Fruit fly (Drosophila melanogaster) whole organism, pupa: ENCODE data around the gene Cals.

Experiments
- CG10348 ChIP-seq: fragments of 200-800 bp; sonication (Bioruptor generic); IDR thresholded peaks from 2 replicates; pipeline ENCODE4 v1.3.6; 2022; ENCODE audit warnings: missing biosample characterization, missing genetic modification characterization
- CG12605 ChIP-seq: fragments of 200-800 bp; sonication (Bioruptor generic); IDR thresholded peaks from 2 replicates; pipeline ENCODE4 v1.3.6; 2022; ENCODE audit warnings: missing biosample characterization, missing genetic modification characterization
- CG13204 ChIP-seq: fragments of 200-800 bp; sonication (Bioruptor generic); optimal IDR thresholded peaks from 2 replicates; lab custom pipeline; 2018; ENCODE audit warnings: missing biosample characterization, mild to moderate bottlenecking, missing genetic modification characterization, moderate library complexity
- CG14655 ChIP-seq: fragments of 200-800 bp; sonication (Bioruptor generic); optimal IDR thresholded peaks from 3 replicates; lab custom pipeline; 2017; ENCODE audit warnings: mild to moderate bottlenecking, missing biosample characterization, missing genetic modification reagents, missing genetic modification characterization
- CG15710 ChIP-seq: fragments of 200-800 bp; sonication (Bioruptor generic); optimal IDR thresholded peaks from 2 replicates; lab custom pipeline; 2018; ENCODE audit warnings: missing biosample characterization, mild to moderate bottlenecking, missing genetic modification characterization, moderate library complexity
- CG17806 ChIP-seq: fragments of 200-800 bp; sonication (Bioruptor generic); optimal IDR thresholded peaks from 2 replicates; lab custom pipeline; 2018; ENCODE audit warnings: missing biosample characterization, mild to moderate bottlenecking, missing genetic modification characterization, moderate library complexity
- CG32121 ChIP-seq: fragments of 200-800 bp; sonication (Bioruptor generic); IDR thresholded peaks from 2 replicates; pipeline ENCODE4 v1.3.6; 2022; ENCODE audit warnings: missing biosample characterization, missing genetic modification characterization
- CG34367 ChIP-seq: fragments of 200-800 bp; sonication (Bioruptor generic); optimal IDR thresholded peaks from 2 replicates; lab custom pipeline; 2018; ENCODE audit warnings: missing biosample characterization, mild to moderate bottlenecking, missing genetic modification characterization
- CG4496 ChIP-seq: fragments of 200-800 bp; sonication (Bioruptor generic); IDR thresholded peaks from 3 replicates; pipeline ENCODE4 v1.3.6; 2022; ENCODE audit warnings: missing biosample characterization, missing genetic modification characterization
- CG8159 ChIP-seq: fragments of 200-800 bp; sonication (Bioruptor generic); optimal IDR thresholded peaks from 3 replicates; lab custom pipeline; 2018; ENCODE audit warnings: missing biosample characterization, mild to moderate bottlenecking, missing genetic modification characterization, moderate library complexity
- CG8301 ChIP-seq: fragments of 200-800 bp; sonication (Bioruptor generic); optimal IDR thresholded peaks from 2 replicates; lab custom pipeline; 2018; ENCODE audit warnings: missing biosample characterization, mild to moderate bottlenecking, missing genetic modification characterization
- CG9948 ChIP-seq: fragments of 200-800 bp; sonication (Bioruptor generic); optimal IDR thresholded peaks from 2 replicates; lab custom pipeline; 2018; ENCODE audit warnings: missing biosample characterization, mild to moderate bottlenecking, missing genetic modification characterization, moderate library complexity
- D1 ChIP-seq: fragments of 200-800 bp; sonication (Bioruptor generic); optimal IDR thresholded peaks from 2 replicates; lab custom pipeline; 2018; ENCODE audit warnings: missing biosample characterization, mild to moderate bottlenecking, missing genetic modification characterization, moderate library complexity
- EcR ChIP-seq: fragments of 200-800 bp; sonication (Bioruptor generic); optimal IDR thresholded peaks from 3 replicates; lab custom pipeline; 2019; ENCODE audit warnings: missing biosample characterization, missing genetic modification characterization, mild to moderate bottlenecking, moderate library complexity, missing genetic modification reagents
- Ets98B ChIP-seq: fragments of 200-800 bp; sonication (Bioruptor generic); IDR thresholded peaks from 2 replicates; pipeline ENCODE4 v1.3.6; 2022; ENCODE audit warnings: missing biosample characterization, missing genetic modification characterization
- Pif1A ChIP-seq: fragments of 200-800 bp; sonication (Bioruptor generic); optimal IDR thresholded peaks from 3 replicates; lab custom pipeline; 2016; ENCODE audit warnings: missing biosample characterization, missing genetic modification characterization
- Pif1B ChIP-seq: fragments of 200-800 bp; sonication (Bioruptor generic); optimal IDR thresholded peaks from 3 replicates; lab custom pipeline; 2016; ENCODE audit warnings: missing biosample characterization, missing genetic modification characterization
- Snoo ChIP-seq: fragments of 200-800 bp; sonication (Bioruptor generic); optimal IDR thresholded peaks from 3 replicates; lab custom pipeline; 2017; ENCODE audit warnings: missing biosample characterization, mild to moderate bottlenecking, missing genetic modification characterization, inconsistent platforms
- fd96Ca ChIP-seq: fragments of 200-800 bp; sonication (Bioruptor generic); IDR thresholded peaks from 3 replicates; pipeline ENCODE4 v1.3.6; 2022; ENCODE audit warnings: missing biosample characterization, missing genetic modification characterization
- gl ChIP-seq: fragments of 200-800 bp; sonication (Bioruptor generic); optimal IDR thresholded peaks from 2 replicates; lab custom pipeline; 2018; ENCODE audit warnings: missing biosample characterization, mild to moderate bottlenecking, missing genetic modification characterization
- rn ChIP-seq: fragments of 200-800 bp; sonication (Bioruptor generic); IDR thresholded peaks from 2 replicates; pipeline ENCODE4 v1.3.6; 2022; ENCODE audit warnings: missing biosample characterization, missing genetic modification characterization

Gene Cals

dm6 chr4:1146456-1146855, 23.3 kb upstream of the Cals start:
- TF ChIP-seq Snoo (tag; lab: Kevin White, UChicago) (peak; percentile 9), CG32121 (GFP tag; lab: Robert Waterston, UW) (no peak)

- no peak for TF ChIP-seq rn
- no peak for TF ChIP-seq CG17806
- no peak for TF ChIP-seq CG14655 (GFP tag; lab: Kevin White, UChicago)
- no peak for TF ChIP-seq D1
- TF ChIP-seq CG34367 (tag; lab: Kevin White, UChicago): no peak
- no peak for TF ChIP-seq gl
- TF ChIP-seq CG4496 (GFP tag; lab: Robert Waterston, UW): no peak
- TF ChIP-seq CG15710 (tag; lab: Kevin White, UChicago): no peak
- TF ChIP-seq CG13204: no peak
- TF ChIP-seq CG8159 (tag; lab: Kevin White, UChicago): no peak
- no peak for TF ChIP-seq CG32121 (GFP tag; lab: Robert Waterston, UW)
- TF ChIP-seq Pif1B (GFP tag; lab: Kevin White, UChicago): no peak
- TF ChIP-seq Ets98B (GFP tag; lab: Robert Waterston, UW): no peak
- no peak for TF ChIP-seq CG9948
- no peak for TF ChIP-seq CG8301 (tag; lab: Kevin White, UChicago)
- TF ChIP-seq CG12605 (GFP tag; lab: Robert Waterston, UW): no peak
These were observed 21.6 kb upstream of the Cals start for dm6 chr4:1144715-1145114.

dm6 chr4:1127000-1127399, 3.8 kb upstream of the Cals start:
- TF ChIP-seq Snoo (tag; lab: Kevin White, UChicago): no peak
- no peak for TF ChIP-seq CG10348
- no peak for TF ChIP-seq CG13204
- TF ChIP-seq CG9948: no peak
- no peak for TF ChIP-seq CG32121 (GFP tag; lab: Robert Waterston, UW)
- no peak for TF ChIP-seq CG14655 (GFP tag; lab: Kevin White, UChicago)
- TF ChIP-seq CG17806: no peak
- no peak for TF ChIP-seq CG15710 (tag; lab: Kevin White, UChicago)
- no peak for TF ChIP-seq EcR
- TF ChIP-seq gl: no peak
- no peak for TF ChIP-seq Ets98B (GFP tag; lab: Robert Waterston, UW)
- TF ChIP-seq CG12605 (GFP tag; lab: Robert Waterston, UW): no peak
- TF ChIP-seq D1: no peak
- no peak for TF ChIP-seq Pif1B (GFP tag; lab: Kevin White, UChicago)
- no peak for TF ChIP-seq fd96Ca (GFP tag; lab: Robert Waterston, UW)
- no peak for TF ChIP-seq CG34367 (tag; lab: Kevin White, UChicago)
- TF ChIP-seq rn: no peak
- TF ChIP-seq Pif1A: no peak
- no peak for TF ChIP-seq CG4496 (GFP tag; lab: Robert Waterston, UW)

dm6 chr4:1126290-1126689, 3.1 kb upstream of the Cals start, which contains the start of gene CG11155:
TSS of gene CG11155 (plus strand) at chr4:1126602.
- TF ChIP-seq CG32121 (GFP tag; lab: Robert Waterston, UW) (no peak), Ets98B (GFP tag; lab: Robert Waterston, UW) (no peak), CG10348 (no peak), CG17806 (no peak), Pif1A (no peak), rn (no peak), CG8159 (tag; lab: Kevin White, UChicago) (no peak), CG15710 (tag; lab: Kevin White, UChicago) (no peak)
- TF ChIP-seq, all 21 proteins: peak for 0

- TF ChIP-seq rn: no peak
- TF ChIP-seq CG8159 (tag; lab: Kevin White, UChicago): no peak
- no peak for TF ChIP-seq CG10348
- TF ChIP-seq CG13204: no peak
These were observed 1.3 kb upstream of the Cals start for dm6 chr4:1124494-1124780.

dm6 chr4:1123769-1124493, 774 bp upstream of the Cals start, which contains the start of gene Arf4:
TSS of gene Arf4 (plus strand) at chr4:1124167.
- no peak for TF ChIP-seq CG14655 (GFP tag; lab: Kevin White, UChicago)

dm6 chr4:1121888-1122287, 1.3 kb downstream of the Cals start:
- TF ChIP-seq fd96Ca (GFP tag; lab: Robert Waterston, UW): no peak
- TF ChIP-seq CG13204: no peak
- TF ChIP-seq CG10348: no peak
- TF ChIP-seq EcR: no peak
- no peak for TF ChIP-seq CG15710 (tag; lab: Kevin White, UChicago)

dm6 chr4:1115299-1115698, 7.9 kb downstream of the Cals start:
- TF ChIP-seq CG4496 (GFP tag; lab: Robert Waterston, UW) (no peak), CG8301 (tag; lab: Kevin White, UChicago) (no peak), Snoo (tag; lab: Kevin White, UChicago) (no peak), CG8159 (tag; lab: Kevin White, UChicago) (no peak), CG17806 (no peak), fd96Ca (GFP tag; lab: Robert Waterston, UW) (no peak), CG34367 (tag; lab: Kevin White, UChicago) (no peak), CG14655 (GFP tag; lab: Kevin White, UChicago) (no peak), EcR (no peak), gl (no peak)
